Worm (Caenorhabditis elegans) whole organism, mixed stage, embryonic: ENCODE results near the gene C30B5.6.

Source experiments
- M03D4.4 ChIP-seq: sonication (generic microtip); optimal IDR thresholded peaks from 2 replicates; lab custom pipeline; 2017; ENCODE audit warnings: mild to moderate bottlenecking, missing genetic modification characterization, missing compliant biosample characterization
- bed-3 ChIP-seq: fragments of 200-800 bp; sonication (Bioruptor generic); optimal IDR thresholded peaks from 3 replicates; lab custom pipeline; 2018; ENCODE audit warnings: mild to moderate bottlenecking, missing genetic modification characterization, moderate library complexity, missing compliant biosample characterization
- blmp-1 ChIP-seq: fragments of 150-350 bp; optimal IDR thresholded peaks from 2 replicates; lab custom pipeline; 2014; ENCODE audit warnings: missing biosample characterization, missing genetic modification characterization
- ceh-39 ChIP-seq: fragments of 150-350 bp; optimal IDR thresholded peaks from 2 replicates; lab custom pipeline; 2014; ENCODE audit warnings: missing biosample characterization, missing genetic modification characterization
- ceh-43 ChIP-seq: fragments of 200-800 bp; sonication (Bioruptor generic); optimal IDR thresholded peaks from 2 replicates; lab custom pipeline; 2018; ENCODE audit warnings: mild to moderate bottlenecking, missing genetic modification characterization, moderate library complexity, missing compliant biosample characterization
- ceh-83 ChIP-seq: fragments of 200-800 bp; sonication (Bioruptor generic); optimal IDR thresholded peaks from 2 replicates; lab custom pipeline; 2018; ENCODE audit warnings: mild to moderate bottlenecking, missing genetic modification characterization, missing compliant biosample characterization
- cnd-1 ChIP-seq: fragments of 200-800 bp; sonication (Bioruptor generic); optimal IDR thresholded peaks from 2 replicates; lab custom pipeline; 2018; ENCODE audit warnings: mild to moderate bottlenecking, missing genetic modification characterization, missing compliant biosample characterization
- drap-1 ChIP-seq: fragments of 200-800 bp; sonication (Bioruptor generic); optimal IDR thresholded peaks from 3 replicates; lab custom pipeline; 2018; ENCODE audit warnings: mild to moderate bottlenecking, missing genetic modification characterization, missing compliant biosample characterization
- elt-1 ChIP-seq: sonication (generic microtip); optimal IDR thresholded peaks from 2 replicates; lab custom pipeline; 2017; ENCODE audit warnings: missing genetic modification characterization, mild to moderate bottlenecking, missing compliant biosample characterization, antibody characterized with exemption, moderate library complexity, borderline replicate concordance; ENCODE audit not compliant: insufficient read depth
- elt-3 ChIP-seq: fragments of 150-350 bp; optimal IDR thresholded peaks from 2 replicates; lab custom pipeline; 2014; ENCODE audit warnings: missing biosample characterization, missing genetic modification characterization
- flh-1 ChIP-seq: fragments of 200-800 bp; sonication (Bioruptor generic); optimal IDR thresholded peaks from 2 replicates; lab custom pipeline; 2018; ENCODE audit warnings: mild to moderate bottlenecking, missing genetic modification characterization, moderate library complexity, missing compliant biosample characterization
- ham-2 ChIP-seq: fragments of 200-800 bp; sonication (Bioruptor generic); optimal IDR thresholded peaks from 2 replicates; lab custom pipeline; 2018; ENCODE audit warnings: mild to moderate bottlenecking, missing genetic modification characterization, missing compliant biosample characterization
- hlh-1 ChIP-seq: fragments of 150-350 bp; optimal IDR thresholded peaks from 2 replicates; lab custom pipeline; 2014; ENCODE audit warnings: missing biosample characterization, missing genetic modification reagents, missing genetic modification characterization
- lin-13 ChIP-seq: fragments of 150-350 bp; optimal IDR thresholded peaks from 2 replicates; lab custom pipeline; 2014; ENCODE audit warnings: missing biosample characterization, missing genetic modification characterization
- lin-32 ChIP-seq: fragments of 200-800 bp; sonication (Bioruptor generic); optimal IDR thresholded peaks from 2 replicates; lab custom pipeline; 2018; ENCODE audit warnings: mild to moderate bottlenecking, missing genetic modification characterization, missing compliant biosample characterization
- lsy-2 ChIP-seq: fragments of 150-350 bp; optimal IDR thresholded peaks from 2 replicates; lab custom pipeline; 2014; ENCODE audit warnings: missing biosample characterization, missing genetic modification characterization
- mab-5 ChIP-seq: fragments of 150-350 bp; optimal IDR thresholded peaks from 2 replicates; lab custom pipeline; 2014; ENCODE audit warnings: missing biosample characterization, missing genetic modification characterization
- mep-1 ChIP-seq: fragments of 150-350 bp; optimal IDR thresholded peaks from 2 replicates; lab custom pipeline; 2017; ENCODE audit warnings: missing biosample characterization, missing genetic modification reagents, missing genetic modification characterization, inconsistent platforms
- mls-2 ChIP-seq: sonication (generic microtip); optimal IDR thresholded peaks from 2 replicates; lab custom pipeline; 2016; ENCODE audit warnings: mild to moderate bottlenecking, missing genetic modification characterization, moderate library complexity, missing compliant biosample characterization
- nhr-12 ChIP-seq: fragments of 150-350 bp; optimal IDR thresholded peaks from 2 replicates; lab custom pipeline; 2014; ENCODE audit warnings: missing biosample characterization, missing genetic modification characterization
- nhr-2 ChIP-seq: fragments of 150-350 bp; optimal IDR thresholded peaks from 2 replicates; lab custom pipeline; 2014; ENCODE audit warnings: missing biosample characterization, missing genetic modification characterization
- nhr-237 ChIP-seq: fragments of 150-350 bp; optimal IDR thresholded peaks from 2 replicates; lab custom pipeline; 2014; ENCODE audit warnings: missing biosample characterization, missing genetic modification characterization
- nhr-28 ChIP-seq: fragments of 150-350 bp; optimal IDR thresholded peaks from 2 replicates; lab custom pipeline; 2014; ENCODE audit warnings: missing biosample characterization, missing genetic modification characterization
- nhr-76 ChIP-seq: sonication (generic microtip); optimal IDR thresholded peaks from 2 replicates; lab custom pipeline; 2017; ENCODE audit warnings: missing biosample characterization, missing genetic modification characterization
- pha-4 ChIP-seq: fragments of 150-350 bp; optimal IDR thresholded peaks from 2 replicates; lab custom pipeline; 2018; ENCODE audit warnings: missing biosample characterization, missing genetic modification reagents, missing genetic modification characterization
- sem-2 ChIP-seq: fragments of 200-800 bp; sonication (Bioruptor generic); optimal IDR thresholded peaks from 2 replicates; lab custom pipeline; 2018; ENCODE audit warnings: mild to moderate bottlenecking, missing genetic modification characterization, missing compliant biosample characterization
- snpc-4 ChIP-seq: fragments of 150-350 bp; optimal IDR thresholded peaks from 2 replicates; lab custom pipeline; 2014; ENCODE audit warnings: missing biosample characterization, missing genetic modification characterization
- sptf-1 ChIP-seq: sonication (generic microtip); optimal IDR thresholded peaks from 2 replicates; lab custom pipeline; 2017; ENCODE audit warnings: mild to moderate bottlenecking, missing genetic modification characterization, moderate library complexity, missing compliant biosample characterization
- tbx-8 ChIP-seq: fragments of 200-800 bp; sonication (Bioruptor generic); optimal IDR thresholded peaks from 2 replicates; lab custom pipeline; 2018; ENCODE audit warnings: mild to moderate bottlenecking, missing genetic modification characterization, moderate library complexity, missing compliant biosample characterization
- unc-120 ChIP-seq: sonication (generic microtip); optimal IDR thresholded peaks from 2 replicates; lab custom pipeline; 2017; ENCODE audit warnings: missing genetic modification characterization, missing compliant biosample characterization; ENCODE audit not compliant: poor library complexity, severe bottlenecking
- unc-39 ChIP-seq: fragments of 150-350 bp; optimal IDR thresholded peaks from 2 replicates; lab custom pipeline; 2014; ENCODE audit warnings: missing biosample characterization, missing genetic modification characterization
- unc-62 ChIP-seq: fragments of 150-350 bp; optimal IDR thresholded peaks from 2 replicates; lab custom pipeline; 2014; ENCODE audit warnings: missing biosample characterization, missing genetic modification reagents, missing genetic modification characterization
- zip-8 ChIP-seq: fragments of 150-350 bp; optimal IDR thresholded peaks from 2 replicates; lab custom pipeline; 2014; ENCODE audit warnings: missing biosample characterization, missing genetic modification characterization
- ztf-11 ChIP-seq: fragments of 150-350 bp; optimal IDR thresholded peaks from 2 replicates; lab custom pipeline; 2014; ENCODE audit warnings: missing biosample characterization, missing genetic modification characterization

Gene C30B5.6

DNA sequence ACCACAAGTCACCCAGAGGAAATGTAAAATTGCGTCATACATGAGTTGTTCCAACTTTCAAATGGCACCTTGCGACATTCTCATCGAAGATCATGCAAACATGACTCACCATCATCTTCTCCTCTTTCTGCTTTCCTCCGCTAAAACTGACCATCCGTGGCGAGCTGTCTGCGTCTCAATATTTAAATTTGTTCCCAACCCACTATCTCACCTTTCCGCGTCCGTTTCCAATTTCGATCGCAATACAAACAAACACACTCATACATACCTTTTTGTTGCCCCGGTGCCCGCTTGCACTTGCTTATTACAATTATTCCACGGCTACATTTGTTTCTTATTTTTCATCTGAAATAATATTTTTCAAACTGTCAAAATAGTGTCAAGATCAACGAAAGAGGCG lies 38.2 kb upstream of the C30B5.6 start, which contains the start of gene nmgp-1:
nmgp-1 (plus strand) TSS at position 174 of the 400 bp plus-strand sequence.
- TF ChIP-seq flh-1 (GFP tag; lab: Kevin White, UChicago) (no peak), mab-5 (tag; lab: Kevin White, UChicago) (no peak), unc-62 (GFP tag; lab: Kevin White, UChicago) (no peak), ztf-11 (tag; lab: Kevin White, UChicago) (no peak), zip-8 (tag; lab: Kevin White, UChicago) (peak; percentile 35), nhr-28 (tag; lab: Kevin White, UChicago) (no peak), pha-4 (tag; lab: Kevin White, UChicago) (peak; percentile 13), hlh-1 (tag; lab: Kevin White, UChicago) (no peak), elt-3 (no peak), blmp-1 (tag; lab: Kevin White, UChicago) (no peak), tbx-8 (GFP tag; lab: Kevin White, UChicago) (no peak)
- TF ChIP-seq, all 35 proteins: peak for 2

DNA sequence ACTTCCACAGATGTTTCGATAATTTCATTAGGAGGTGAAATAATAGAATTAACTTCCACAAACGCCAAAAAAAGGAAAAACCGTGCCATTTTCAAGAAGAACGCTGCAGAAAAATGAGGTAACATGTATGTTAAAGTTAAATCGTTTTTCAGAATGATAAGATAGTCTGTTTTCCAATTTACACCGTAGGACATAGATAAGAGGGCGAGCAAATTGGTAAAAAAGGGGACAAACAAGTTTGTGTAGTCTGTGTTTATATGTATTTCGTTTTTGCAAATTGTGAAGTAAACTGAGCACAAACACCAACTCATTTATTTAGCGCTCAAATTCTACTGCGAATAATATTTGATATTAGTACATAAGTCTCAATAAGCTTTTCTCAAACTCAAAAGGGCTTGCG lies 37.4 kb upstream of the C30B5.6 start, which contains the start of gene F13H8.11:
F13H8.11 (minus strand) TSS at position 155 of the 400 bp plus-strand sequence.
- no peak for TF ChIP-seq zip-8 (tag; lab: Kevin White, UChicago)
- no peak for TF ChIP-seq drap-1 (GFP tag; lab: Kevin White, UChicago)
- no peak for TF ChIP-seq unc-120
- TF ChIP-seq elt-1, result no peak
- no peak for TF ChIP-seq nhr-237 (tag; lab: Kevin White, UChicago)
- TF ChIP-seq nhr-28 (tag; lab: Kevin White, UChicago), result no peak
- TF ChIP-seq ceh-39 (tag; lab: Kevin White, UChicago), result no peak
- TF ChIP-seq ceh-83 (GFP tag; lab: Kevin White, UChicago), result no peak
- no peak for TF ChIP-seq unc-62 (GFP tag; lab: Kevin White, UChicago)
- TF ChIP-seq mep-1 (tag; lab: Kevin White, UChicago), result no peak
- TF ChIP-seq lin-13 (tag; lab: Kevin White, UChicago), result no peak
- no peak for TF ChIP-seq hlh-1 (tag; lab: Kevin White, UChicago)
- no peak for TF ChIP-seq unc-39 (tag; lab: Kevin White, UChicago)
- TF ChIP-seq lin-32, result no peak
- no peak for TF ChIP-seq nhr-76
- no peak for TF ChIP-seq snpc-4 (tag; lab: Kevin White, UChicago)
- no peak for TF ChIP-seq lsy-2 (tag; lab: Kevin White, UChicago)
- TF ChIP-seq, all 35 proteins: peak for 0

DNA sequence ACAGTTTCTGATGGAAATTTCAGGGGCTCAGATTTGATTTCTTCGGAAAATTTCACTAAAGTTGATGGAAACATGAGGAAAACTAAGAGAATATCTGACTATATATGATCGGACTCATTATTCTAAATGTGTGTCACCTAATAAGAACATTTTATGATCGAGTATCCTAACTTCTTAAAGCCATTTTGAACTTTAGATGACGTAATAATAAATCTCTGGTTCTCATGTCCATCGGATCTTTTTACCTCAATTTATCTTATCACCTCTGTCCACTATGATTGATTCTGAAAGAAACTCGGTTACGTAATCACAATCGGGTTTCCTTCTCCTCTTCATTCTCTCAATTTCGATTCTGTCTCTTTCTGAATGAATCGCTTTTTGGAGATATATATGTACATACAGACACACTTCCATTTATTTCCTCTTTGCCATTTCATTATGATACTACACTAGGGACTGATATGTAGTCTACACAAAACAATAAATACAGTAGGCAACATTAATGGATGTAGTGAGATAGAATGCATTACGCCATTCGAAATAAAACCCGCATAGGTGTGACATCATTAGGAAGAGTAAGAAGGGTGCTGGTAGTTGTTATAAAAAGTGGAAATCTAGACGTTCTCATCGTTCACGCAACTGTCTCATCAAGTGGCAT lies 34.9 kb upstream of the C30B5.6 start:
- TF ChIP-seq snpc-4 (tag; lab: Kevin White, UChicago), result no peak
- no peak for TF ChIP-seq ham-2 (GFP tag; lab: Kevin White, UChicago)
- TF ChIP-seq nhr-2 (tag; lab: Kevin White, UChicago), result no peak
- peak; percentile 98 for TF ChIP-seq zip-8 (tag; lab: Kevin White, UChicago)

DNA sequence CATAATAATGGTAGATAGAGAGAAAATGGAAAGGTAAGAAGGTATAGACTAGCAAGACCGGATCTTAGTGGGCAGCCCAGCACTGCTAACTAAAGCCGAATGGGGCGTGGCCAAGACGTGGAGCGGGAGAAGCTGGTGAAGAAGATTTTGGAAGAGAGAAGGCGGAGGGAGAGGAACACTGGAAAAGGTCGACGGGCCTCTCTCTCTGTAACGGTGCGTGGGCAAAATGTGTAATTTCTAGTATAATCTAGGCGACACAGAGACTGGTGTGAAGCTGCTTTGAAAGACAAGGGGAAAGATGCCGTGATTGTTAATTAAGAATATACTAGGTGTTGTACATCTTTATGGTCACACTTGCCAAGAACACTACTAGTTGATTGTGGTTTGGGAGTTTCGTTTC lies 33.6 kb upstream of the C30B5.6 start, which contains the start of gene F13H8.5:
F13H8.5 (minus strand) TSS at position 101 of the 400 bp plus-strand sequence.
- TF ChIP-seq hlh-1 (tag; lab: Kevin White, UChicago) (no peak), ceh-39 (tag; lab: Kevin White, UChicago) (no peak), drap-1 (GFP tag; lab: Kevin White, UChicago) (no peak)
- TF ChIP-seq, all 35 proteins: peak for 0

DNA sequence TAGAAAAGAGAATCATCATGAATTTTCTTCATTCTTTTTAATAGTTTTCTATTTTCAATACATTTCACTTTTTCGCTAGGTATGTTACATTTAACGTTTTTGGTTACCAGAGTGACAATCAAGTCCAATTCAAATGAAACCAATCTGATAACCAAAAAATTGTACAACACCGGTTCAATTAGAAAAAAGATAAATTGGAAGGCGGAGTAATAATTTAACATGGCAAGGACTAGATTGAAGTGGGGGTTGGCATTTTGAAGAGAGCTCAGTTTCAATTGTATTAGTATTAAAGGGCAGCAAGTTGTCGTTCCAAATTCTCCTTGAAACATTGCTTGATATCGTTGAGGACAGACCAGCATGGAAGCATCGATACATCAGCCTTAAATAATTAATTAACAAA lies 30.2 kb upstream of the C30B5.6 start:
- TF ChIP-seq snpc-4 (tag; lab: Kevin White, UChicago) (no peak), nhr-12 (tag; lab: Kevin White, UChicago) (no peak), tbx-8 (GFP tag; lab: Kevin White, UChicago) (no peak), nhr-2 (tag; lab: Kevin White, UChicago) (no peak), elt-3 (no peak), ham-2 (GFP tag; lab: Kevin White, UChicago) (no peak)

DNA sequence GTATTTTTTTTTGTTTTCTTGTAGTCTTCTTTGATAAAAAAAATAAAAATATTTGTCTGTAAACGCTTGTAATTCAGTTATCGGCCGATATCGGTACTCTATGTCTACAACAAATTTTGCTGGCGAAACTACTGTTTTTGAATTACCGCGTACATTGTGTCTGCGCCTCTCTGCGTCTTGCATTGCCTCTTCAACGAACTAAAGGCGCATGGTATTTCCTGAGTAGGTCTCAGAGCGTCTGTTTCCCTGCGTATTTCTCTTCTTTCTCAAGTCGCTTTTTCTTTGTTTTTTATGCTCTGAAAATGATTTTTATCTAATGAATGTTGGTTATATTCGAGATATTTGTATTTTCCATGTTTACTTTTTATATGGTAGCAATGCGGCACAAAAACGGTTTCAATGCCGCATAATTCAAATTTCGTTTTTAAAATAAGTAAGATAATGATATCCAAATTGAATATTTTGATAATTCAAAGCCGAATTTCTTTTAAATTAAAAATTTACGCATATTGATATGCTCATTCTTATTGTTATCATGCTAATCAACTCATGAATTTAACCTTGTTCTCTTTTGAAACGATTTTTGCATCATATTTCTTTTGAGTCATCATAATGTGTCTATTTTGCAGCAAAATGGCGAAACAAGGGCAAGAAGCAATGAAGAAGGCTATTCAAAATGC lies 28.5 kb upstream of the C30B5.6 start, which contains the start of gene phb-2:
phb-2 (plus strand) TSS at position 630 of the 680 bp plus-strand sequence.
- TF ChIP-seq snpc-4 (tag; lab: Kevin White, UChicago) (no peak), mls-2 (tag; lab: Kevin White, UChicago) (no peak), unc-120 (peak; percentile 60), cnd-1 (tag; lab: Kevin White, UChicago) (no peak), sem-2 (no peak), nhr-76 (no peak), nhr-12 (tag; lab: Kevin White, UChicago) (no peak), lin-32 (no peak), tbx-8 (GFP tag; lab: Kevin White, UChicago) (no peak), M03D4.4 (no peak), ceh-83 (GFP tag; lab: Kevin White, UChicago) (no peak), ceh-39 (tag; lab: Kevin White, UChicago) (peak; percentile 20), nhr-2 (tag; lab: Kevin White, UChicago) (peak; percentile 11), lin-13 (tag; lab: Kevin White, UChicago) (no peak), elt-1 (no peak), sptf-1 (tag; lab: Kevin White, UChicago) (peak; percentile 37), ztf-11 (tag; lab: Kevin White, UChicago) (no peak), pha-4 (tag; lab: Kevin White, UChicago) (peak; percentile 92), zip-8 (tag; lab: Kevin White, UChicago) (no peak), bed-3 (GFP tag; lab: Kevin White, UChicago) (no peak), ceh-43 (GFP tag; lab: Kevin White, UChicago) (no peak), lsy-2 (tag; lab: Kevin White, UChicago) (peak; percentile 81), elt-3 (no peak)
